Fruit fly (Drosophila melanogaster): ENCODE measurements around the gene dop.

The dop gene

dm6 chr3L:15619626-15620247 is 53.9 kb downstream of the dop start, which contains the start of gene Phs (continued):
- peak; percentile 83 for TF ChIP-seq CG12659 (GFP tag; optimal IDR thresholded peaks at IDR 0.05)
- TF ChIP-seq run (tag; optimal IDR thresholded peaks at IDR 0.05) = no peak
- TF ChIP-seq ranshi (GFP tag; IDR thresholded peaks at IDR 0.05) = peak; percentile 82
- TF ChIP-seq CG8924 (tag; optimal IDR thresholded peaks at IDR 0.05) = peak; percentile 38
- TF ChIP-seq CG16815 (GFP tag; optimal IDR thresholded peaks at IDR 0.05) = peak; percentile 83
- peak; percentile 23 for TF ChIP-seq oc (tag; optimal IDR thresholded peaks at IDR 0.05)
- no peak for TF ChIP-seq Kr (GFP tag; optimal IDR thresholded peaks at IDR 0.05)
- TF ChIP-seq h (optimal IDR thresholded peaks at IDR 0.05) = no peak
- peak; percentile 47 for TF ChIP-seq Asciz (GFP tag; optimal IDR thresholded peaks at IDR 0.05)
- no peak for TF ChIP-seq CG4360 (GFP tag; IDR thresholded peaks at IDR 0.05)
- TF ChIP-seq Pdp1 (GFP tag; optimal IDR thresholded peaks at IDR 0.05) = peak; percentile 69 to 87
- TF ChIP-seq CG9797 (GFP tag; optimal IDR thresholded peaks at IDR 0.05) = peak; percentile 52
- peak; percentile 68 for TF ChIP-seq CG30431 (GFP tag; optimal IDR thresholded peaks at IDR 0.05)
- peak; percentile 72 for TF ChIP-seq Atf6 (GFP tag; IDR thresholded peaks at IDR 0.05)
- TF ChIP-seq eve (GFP tag; optimal IDR thresholded peaks at IDR 0.05) = no peak
- TF ChIP-seq D19A (tag; optimal IDR thresholded peaks at IDR 0.05) = no peak
- TF ChIP-seq Jarid2 (GFP tag; optimal IDR thresholded peaks at IDR 0.05) = peak; percentile 62
- peak; percentile 84 for TF ChIP-seq tx (GFP tag; optimal IDR thresholded peaks at IDR 0.05)
- TF ChIP-seq B-H2 (GFP tag; optimal IDR thresholded peaks at IDR 0.05) = peak; percentile 92
- peak; percentile 72 for TF ChIP-seq Hr39 (optimal IDR thresholded peaks at IDR 0.05)
- TF ChIP-seq CG34376 (GFP tag; optimal IDR thresholded peaks at IDR 0.05) = peak; percentile 63
- TF ChIP-seq lab (GFP tag; optimal IDR thresholded peaks at IDR 0.05) = peak; percentile 90
- no peak for TF ChIP-seq Hand (GFP tag; optimal IDR thresholded peaks at IDR 0.05)
- peak; percentile 59 for TF ChIP-seq cato (GFP tag; optimal IDR thresholded peaks at IDR 0.05; ENCODE audit: borderline replicate concordance)
- TF ChIP-seq Ssrp (tag; optimal IDR thresholded peaks at IDR 0.05) = peak; percentile 26
- TF ChIP-seq Stat92E (GFP tag; optimal IDR thresholded peaks at IDR 0.05) = peak in 1 of 3 experiments; percentile 1
- peak; percentile 77 for TF ChIP-seq YL-1 (GFP tag; optimal IDR thresholded peaks at IDR 0.05)
- peak; percentile 94 for TF ChIP-seq CG3847 (GFP tag; IDR thresholded peaks at IDR 0.05)
- peak; percentile 87 to 91 for TF ChIP-seq dpn (GFP tag; optimal IDR thresholded peaks at IDR 0.05)
- TF ChIP-seq Fer2 (tag; optimal IDR thresholded peaks at IDR 0.05) = peak; percentile 42
- peak; percentile 44 for TF ChIP-seq CG9437 (GFP tag; optimal IDR thresholded peaks at IDR 0.05)
- peak; percentile 35 for TF ChIP-seq gfzf (GFP tag; optimal IDR thresholded peaks at IDR 0.05)
- peak; percentile 15 for TF ChIP-seq Vsx1 (GFP tag; optimal IDR thresholded peaks at IDR 0.05)
- peak; percentile 93 for TF ChIP-seq chm (GFP tag; IDR thresholded peaks at IDR 0.05)
- TF ChIP-seq slbo (GFP tag; IDR thresholded peaks at IDR 0.05) = peak; percentile 94
- TF ChIP-seq chinmo (GFP tag; IDR thresholded peaks at IDR 0.05; ENCODE audit: partially characterized antibody) = peak; percentile 82; the same call in 1 of the 4 replicates
- peak; percentile 69 for TF ChIP-seq az2 (GFP tag; optimal IDR thresholded peaks at IDR 0.05)
- no peak for TF ChIP-seq Abd-B (GFP tag; optimal IDR thresholded peaks at IDR 0.05)
- peak; percentile 73 for TF ChIP-seq ttk (GFP tag; IDR thresholded peaks at IDR 0.05)
- TF ChIP-seq CG11560 (tag; IDR thresholded peaks at IDR 0.05) = no peak
- peak; percentile 38 for TF ChIP-seq sqz (GFP tag; optimal IDR thresholded peaks at IDR 0.05)
- TF ChIP-seq CG5180 (GFP tag; optimal IDR thresholded peaks at IDR 0.05) = no peak
- TF ChIP-seq tap (tag; optimal IDR thresholded peaks at IDR 0.05) = no peak
- TF ChIP-seq CG7963 (GFP tag; IDR thresholded peaks at IDR 0.05; ENCODE audit: partially characterized antibody) = no peak
- peak; percentile 7 for TF ChIP-seq CG17568 (GFP tag; optimal IDR thresholded peaks at IDR 0.05)
- peak; percentile 25 for TF ChIP-seq pfk (GFP tag; optimal IDR thresholded peaks at IDR 0.05)
- TF ChIP-seq CkIIα-i1 (GFP tag; IDR thresholded peaks at IDR 0.05) = no peak
- TF ChIP-seq cas (GFP tag; IDR thresholded peaks at IDR 0.05) = peak; percentile 64; the same call in 1 of the 2 replicates
- peak; percentile 92 for TF ChIP-seq mam (GFP tag; optimal IDR thresholded peaks at IDR 0.05)

Data from whole organism, embryonic.